Fruit fly (Drosophila melanogaster) whole organism, wandering third instar larva: ENCODE data around the gene Pop5.
A peak's percentile ranks its signal among the peaks of the same experiment; 100 is the strongest.

Experiments
- Abd-B ChIP-seq: fragments of >200 bp; optimal IDR thresholded peaks from 2 replicates; lab custom pipeline; 2017; ENCODE audit warnings: missing biosample characterization, missing genetic modification characterization
- CG32264 ChIP-seq: fragments of 200-800 bp; sonication (Bioruptor generic); optimal IDR thresholded peaks from 2 replicates; lab custom pipeline; 2016; ENCODE audit warnings: missing biosample characterization, missing genetic modification characterization
- Dfd ChIP-seq: fragments of >200 bp; optimal IDR thresholded peaks from 2 replicates; lab custom pipeline; 2017; ENCODE audit warnings: missing biosample characterization, missing genetic modification characterization
- HLH106 ChIP-seq: fragments of 200-800 bp; optimal IDR thresholded peaks from 3 replicates; lab custom pipeline; 2019; ENCODE audit warnings: missing biosample characterization, mild to moderate bottlenecking, missing genetic modification characterization, moderate library complexity
- Hr83 ChIP-seq: fragments of 200-300 bp; sonication (Bioruptor generic); optimal IDR thresholded peaks from 2 replicates; lab custom pipeline; 2016; ENCODE audit warnings: missing biosample characterization, mild to moderate bottlenecking, missing genetic modification characterization, moderate library complexity; ENCODE audit not compliant: poor library complexity, severe bottlenecking
- Myc ChIP-seq: fragments of >200 bp; optimal IDR thresholded peaks from 2 replicates; lab custom pipeline; 2017
- N ChIP-seq: fragments of >200 bp; optimal IDR thresholded peaks from 2 replicates; lab custom pipeline; 2018; ENCODE audit warnings: missing biosample characterization, missing external identifiers, missing genetic modification characterization
- Sp1 ChIP-seq: fragments of 200-800 bp; sonication (Bioruptor generic); optimal IDR thresholded peaks from 3 replicates; lab custom pipeline; 2019; ENCODE audit warnings: missing biosample characterization, mild to moderate bottlenecking, missing genetic modification characterization, moderate library complexity
- br ChIP-seq: fragments of 200-800 bp; sonication (Bioruptor generic); optimal IDR thresholded peaks from 2 replicates; lab custom pipeline; 2016; ENCODE audit warnings: missing biosample characterization, missing genetic modification characterization
- dmrt93B ChIP-seq: fragments of 200-800 bp; sonication (Bioruptor generic); optimal IDR thresholded peaks from 2 replicates; lab custom pipeline; 2018; ENCODE audit warnings: missing biosample characterization, mild to moderate bottlenecking, missing genetic modification characterization
- fru ChIP-seq: fragments of 200-800 bp; sonication (Bioruptor generic); optimal IDR thresholded peaks from 3 replicates; lab custom pipeline; 2016; ENCODE audit warnings: missing biosample characterization, mild to moderate bottlenecking, missing genetic modification characterization
- jim ChIP-seq: fragments of 175-275, 200-325 bp; sonication (Bioruptor generic); optimal IDR thresholded peaks from 2 replicates; lab custom pipeline; 2016; ENCODE audit warnings: missing biosample characterization, mild to moderate bottlenecking, missing genetic modification characterization
- tai ChIP-seq: sonication (Bioruptor generic); optimal IDR thresholded peaks from 2 replicates; lab custom pipeline; 2016; ENCODE audit warnings: missing biosample characterization, missing genetic modification characterization
- usp ChIP-seq: fragments of >200 bp; optimal IDR thresholded peaks from 2 replicates; lab custom pipeline; 2017; ENCODE audit warnings: missing biosample characterization, missing genetic modification characterization

- TF ChIP-seq jim (GFP tag; lab: Kevin White, UChicago): no peak
- TF ChIP-seq Sp1: no peak
- no peak for TF ChIP-seq tai (GFP tag; lab: Kevin White, UChicago)
- TF ChIP-seq CG32264 (GFP tag; lab: Kevin White, UChicago): no peak
- no peak for TF ChIP-seq HLH106 (tag; lab: Kevin White, UChicago)
- no peak for TF ChIP-seq Abd-B
- no peak for TF ChIP-seq N (GFP tag; lab: Kevin White, UChicago)
- no peak for TF ChIP-seq Dfd (GFP tag; lab: Kevin White, UChicago)
- TF ChIP-seq Hr83 (GFP tag; lab: Kevin White, UChicago): peak; percentile 69
- TF ChIP-seq usp (GFP tag; lab: Kevin White, UChicago): no peak
- no peak for TF ChIP-seq dmrt93B (GFP tag; lab: Kevin White, UChicago)
- no peak for TF ChIP-seq fru (GFP tag; lab: Kevin White, UChicago)
- no peak for TF ChIP-seq br (GFP tag; lab: Kevin White, UChicago)
- no peak for TF ChIP-seq Myc
Measured at dm6 chr3L:17002140-17002849, 42.5 kb downstream of the Pop5 start.
